Fruit fly (Drosophila melanogaster) whole organism, wandering third instar larva: ENCODE measurements around the gene CG17267.

Experiments used
- Jra ChIP-seq: sonication (Bioruptor generic); optimal IDR thresholded peaks from 2 replicates; lab custom pipeline; 2016; ENCODE audit warnings: missing biosample characterization, missing genetic modification characterization
- Vsx2 ChIP-seq: fragments of 200-300, 225-300 bp; sonication (Bioruptor generic); optimal IDR thresholded peaks from 2 replicates; lab custom pipeline; 2018; ENCODE audit warnings: missing biosample characterization, missing genetic modification characterization; ENCODE audit not compliant: partially characterized antibody
- dl ChIP-seq, 2 experiments: fragments of 175-275, 200-275 bp in 1 of 2; fragments of 200-275 bp in 1 of 2; sonication (Bioruptor generic); optimal IDR thresholded peaks; lab custom pipeline; 2018; ENCODE audit warnings: mild to moderate bottlenecking in 2 of 2, missing biosample characterization in 2 of 2, missing genetic modification characterization in 2 of 2, moderate library complexity in 2 of 2; ENCODE audit not compliant: partially characterized antibody in 2 of 2, insufficient read depth in 1 of 2
- pan ChIP-seq: fragments of >200 bp; optimal IDR thresholded peaks from 2 replicates; lab custom pipeline; 2017
- tai ChIP-seq: sonication (Bioruptor generic); optimal IDR thresholded peaks from 2 replicates; lab custom pipeline; 2016; ENCODE audit warnings: missing biosample characterization, missing genetic modification characterization

dm6 chr3R:20766156-20766486 lies 27.2 kb upstream of the CG17267 start:
- TF ChIP-seq Jra (no peak), dl (GFP tag; optimal IDR thresholded peaks at IDR 0.05; lab: Kevin White, UChicago; ENCODE audit: insufficient read depth in 1 of 2, partially characterized antibody in 2 of 2) (no peak), pan (lab: Kevin White, UChicago) (no peak), Vsx2 (GFP tag; lab: Kevin White, UChicago) (no peak), tai (no peak)
